Fruit fly (Drosophila melanogaster) whole organism, embryonic: ENCODE measurements around the gene east.
A peak's percentile ranks its signal among the peaks of the same experiment; 100 is the strongest.

Source experiments
- CG1024 ChIP-seq: fragments of 200-800 bp; sonication (Bioruptor generic); IDR thresholded peaks from 2 replicates; pipeline ENCODE4 v1.3.6; 2022; ENCODE audit warnings: missing biosample characterization, missing genetic modification characterization
- CG10366 ChIP-seq: fragments of 200-800 bp; sonication (Bioruptor generic); IDR thresholded peaks from 2 replicates; pipeline ENCODE4 v1.3.6; 2022; ENCODE audit warnings: missing biosample characterization, missing genetic modification characterization
- CG10979 ChIP-seq: fragments of 200-800 bp; sonication (Bioruptor generic); optimal IDR thresholded peaks from 2 replicates; lab custom pipeline; 2018; ENCODE audit warnings: missing biosample characterization, mild to moderate bottlenecking, missing genetic modification characterization, moderate library complexity
- CG11247 ChIP-seq: fragments of 200-800 bp; sonication (Bioruptor generic); IDR thresholded peaks from 2 replicates; pipeline ENCODE4 v1.3.6; 2022; ENCODE audit warnings: missing biosample characterization, missing genetic modification characterization
- CG12236 ChIP-seq: fragments of 200-800 bp; sonication (Bioruptor generic); optimal IDR thresholded peaks from 2 replicates; lab custom pipeline; 2016; ENCODE audit warnings: missing biosample characterization, missing genetic modification characterization
- CG12391 ChIP-seq: fragments of 200-800 bp; sonication (Bioruptor generic); optimal IDR thresholded peaks from 3 replicates; lab custom pipeline; 2018; ENCODE audit warnings: missing biosample characterization, mild to moderate bottlenecking, missing genetic modification characterization, moderate library complexity
- CG12744 ChIP-seq: fragments of 200-800 bp; sonication (Bioruptor generic); optimal IDR thresholded peaks from 2 replicates; lab custom pipeline; 2016; ENCODE audit warnings: missing biosample characterization, missing genetic modification characterization
- CG13287 ChIP-seq: fragments of 200-800 bp; sonication (Bioruptor generic); IDR thresholded peaks from 2 replicates; pipeline ENCODE4 v1.3.6; 2022; ENCODE audit warnings: missing biosample characterization, missing genetic modification characterization; ENCODE audit not compliant: partially characterized antibody
- CG14014 ChIP-seq: fragments of 200-800 bp; sonication (Bioruptor generic); IDR thresholded peaks from 2 replicates; pipeline ENCODE4 v1.3.6; 2022; ENCODE audit warnings: missing biosample characterization, missing genetic modification characterization
- CG14667 ChIP-seq: fragments of 200-800 bp; sonication (Bioruptor generic); IDR thresholded peaks from 2 replicates; pipeline ENCODE4 v1.3.6; 2022; ENCODE audit warnings: missing biosample characterization, missing genetic modification characterization
- CG1529 ChIP-seq: fragments of 200-800 bp; sonication (Bioruptor generic); optimal IDR thresholded peaks from 3 replicates; lab custom pipeline; 2018; ENCODE audit warnings: missing biosample characterization, missing genetic modification characterization
- CG1602 ChIP-seq: fragments of 200-800 bp; sonication (Bioruptor generic); optimal IDR thresholded peaks from 3 replicates; lab custom pipeline; 2016; ENCODE audit warnings: missing biosample characterization, missing genetic modification characterization
- CG17568 ChIP-seq: fragments of 200-800 bp; sonication (Bioruptor generic); optimal IDR thresholded peaks from 2 replicates; lab custom pipeline; 2018; ENCODE audit warnings: missing biosample characterization, mild to moderate bottlenecking, missing genetic modification characterization, moderate library complexity
- CG2678 ChIP-seq: fragments of 200-800 bp; sonication (Bioruptor generic); optimal IDR thresholded peaks from 3 replicates; lab custom pipeline; 2019; ENCODE audit warnings: missing biosample characterization, mild to moderate bottlenecking, missing genetic modification characterization, moderate library complexity
- CG2712 ChIP-seq: fragments of 200-800 bp; optimal IDR thresholded peaks from 3 replicates; lab custom pipeline; 2019; ENCODE audit warnings: missing biosample characterization, mild to moderate bottlenecking, missing genetic modification characterization, moderate library complexity
- CG30020 ChIP-seq: fragments of 200-800 bp; optimal IDR thresholded peaks from 2 replicates; lab custom pipeline; 2019; ENCODE audit warnings: missing biosample characterization, mild to moderate bottlenecking, missing genetic modification characterization, moderate library complexity
- CG31224 ChIP-seq: fragments of 200-800 bp; sonication (Bioruptor generic); IDR thresholded peaks from 2 replicates; pipeline ENCODE4 v1.3.6; 2022; ENCODE audit warnings: missing biosample characterization, missing genetic modification characterization
- CG32532 ChIP-seq: fragments of 200-800 bp; sonication (Bioruptor generic); IDR thresholded peaks from 2 replicates; pipeline ENCODE4 v1.3.6; 2022; ENCODE audit warnings: missing biosample characterization, missing genetic modification characterization
- CG32767 ChIP-seq: fragments of 200-800 bp; sonication (Bioruptor generic); IDR thresholded peaks from 2 replicates; pipeline ENCODE4 v1.3.6; 2022; ENCODE audit warnings: missing biosample characterization, missing genetic modification characterization
- CG32772 ChIP-seq: fragments of 200-800 bp; sonication (Bioruptor generic); IDR thresholded peaks from 2 replicates; pipeline ENCODE4 v1.3.6; 2022; ENCODE audit warnings: missing biosample characterization, missing genetic modification characterization
- CG3407 ChIP-seq: fragments of 200-800 bp; sonication (Bioruptor generic); optimal IDR thresholded peaks from 2 replicates; lab custom pipeline; 2018; ENCODE audit warnings: missing biosample characterization, mild to moderate bottlenecking, missing genetic modification characterization
- CG34422 ChIP-seq: fragments of 200-800 bp; sonication (Bioruptor generic); IDR thresholded peaks from 3 replicates; pipeline ENCODE4 v1.3.6; 2022; ENCODE audit warnings: missing biosample characterization, missing genetic modification characterization
- CG3726 ChIP-seq: fragments of 200-800 bp; sonication (Bioruptor generic); IDR thresholded peaks from 3 replicates; pipeline ENCODE4, ENCODE4 v1.3.6; 2022; ENCODE audit warnings: missing biosample characterization, missing genetic modification characterization
- CG9437 ChIP-seq: fragments of 200-800 bp; sonication (Bioruptor generic); optimal IDR thresholded peaks from 2 replicates; lab custom pipeline; 2018; ENCODE audit warnings: missing biosample characterization, mild to moderate bottlenecking, missing genetic modification characterization
- CTCF ChIP-seq: fragments of 200-800 bp; sonication (Bioruptor generic); optimal IDR thresholded peaks from 2 replicates; lab custom pipeline; 2017; ENCODE audit warnings: missing biosample characterization, mild to moderate bottlenecking, missing genetic modification characterization, moderate library complexity
- Dad ChIP-seq: fragments of 200-800 bp; sonication (Bioruptor generic); optimal IDR thresholded peaks from 3 replicates; lab custom pipeline; 2016; ENCODE audit warnings: missing biosample characterization, missing genetic modification characterization
- Ets65A ChIP-seq: fragments of 200-800 bp; sonication (Bioruptor generic); peaks from one replicate; lab custom pipeline; 2016; ENCODE audit warnings: missing biosample characterization, missing genetic modification characterization
- Gsc ChIP-seq: fragments of 200-800 bp; sonication (Bioruptor generic); IDR thresholded peaks from 2 replicates; pipeline ENCODE4 v1.3.6; 2022; ENCODE audit warnings: missing biosample characterization, missing genetic modification characterization
- H15 ChIP-seq: fragments of 200-800 bp; sonication (Bioruptor generic); IDR thresholded peaks from 3 replicates; pipeline ENCODE4 v1.3.6; 2022; ENCODE audit warnings: missing biosample characterization, missing genetic modification characterization
- Lhr ChIP-seq: fragments of 200-800 bp; sonication (Bioruptor generic); optimal IDR thresholded peaks from 3 replicates; lab custom pipeline; 2017; ENCODE audit warnings: mild to moderate bottlenecking, missing biosample characterization, missing genetic modification reagents, missing genetic modification characterization
- Max ChIP-seq: fragments of 200-800 bp; sonication (Bioruptor generic); optimal IDR thresholded peaks from 2 replicates; lab custom pipeline; 2016; ENCODE audit warnings: missing biosample characterization, mild to moderate bottlenecking, missing genetic modification characterization
- Mes4 ChIP-seq: fragments of 200-800 bp; sonication (Bioruptor generic); optimal IDR thresholded peaks from 2 replicates; lab custom pipeline; 2016; ENCODE audit warnings: missing biosample characterization, missing genetic modification characterization
- Sox102F ChIP-seq: fragments of 200-800 bp; sonication (Bioruptor generic); optimal IDR thresholded peaks from 2 replicates; lab custom pipeline; 2018; ENCODE audit warnings: missing biosample characterization, mild to moderate bottlenecking, missing genetic modification characterization, moderate library complexity
- Trl ChIP-seq, 3 experiments: fragments of >200 bp in 2 of 3; fragments of 200-800 bp in 1 of 3; sonication (Bioruptor generic) in 1 of 3; optimal IDR thresholded peaks; 2 replicates in 1 of 3; 3 replicates in 2 of 3; lab custom pipeline; 2016 to 2017; ENCODE audit warnings: missing biosample characterization in 1 of 3, missing genetic modification characterization in 1 of 3
- Xbp1 ChIP-seq: fragments of 200-800 bp; sonication (Bioruptor generic); optimal IDR thresholded peaks from 3 replicates; lab custom pipeline; 2016; ENCODE audit warnings: missing biosample characterization, mild to moderate bottlenecking, missing genetic modification characterization
- ase ChIP-seq: fragments of 200-800 bp; sonication (Bioruptor generic); IDR thresholded peaks from 3 replicates; pipeline ENCODE4 v1.3.6; 2022; ENCODE audit warnings: missing biosample characterization, missing genetic modification characterization
- bbx ChIP-seq: fragments of 200-800 bp; sonication (Bioruptor generic); IDR thresholded peaks from 2 replicates; pipeline ENCODE4 v1.3.6; 2022; ENCODE audit warnings: missing biosample characterization, missing genetic modification characterization; ENCODE audit not compliant: partially characterized antibody
- cad ChIP-seq: fragments of >200 bp; optimal IDR thresholded peaks from 2 replicates; lab custom pipeline; 2017; ENCODE audit warnings: missing biosample characterization, missing genetic modification characterization
- crc ChIP-seq: fragments of 200-800 bp; sonication (Bioruptor generic); optimal IDR thresholded peaks from 2 replicates; lab custom pipeline; 2016; ENCODE audit warnings: missing biosample characterization, missing genetic modification characterization
- cwo ChIP-seq: fragments of 200-800 bp; sonication (Bioruptor generic); optimal IDR thresholded peaks from 3 replicates; lab custom pipeline; 2017; ENCODE audit warnings: missing biosample characterization, missing genetic modification characterization, mild to moderate bottlenecking, moderate library complexity, missing genetic modification reagents
- dan ChIP-seq: fragments of 200-800 bp; sonication (Bioruptor generic); IDR thresholded peaks from 2 replicates; pipeline ENCODE4 v1.3.6; 2022; ENCODE audit warnings: missing biosample characterization, missing genetic modification characterization
- dmrt11E ChIP-seq: fragments of 200-800 bp; sonication (Bioruptor generic); optimal IDR thresholded peaks from 3 replicates; lab custom pipeline; 2018; ENCODE audit warnings: missing biosample characterization, mild to moderate bottlenecking, missing genetic modification characterization, moderate library complexity
- gsb-n ChIP-seq: fragments of 200-800 bp; sonication (Bioruptor generic); optimal IDR thresholded peaks from 3 replicates; lab custom pipeline; 2018; ENCODE audit warnings: missing biosample characterization, mild to moderate bottlenecking, missing genetic modification characterization
- ken ChIP-seq: fragments of 200-800 bp; sonication (Bioruptor generic); IDR thresholded peaks from 3 replicates; pipeline ENCODE4 v1.3.6; 2022; ENCODE audit warnings: missing biosample characterization, missing genetic modification characterization
- klu ChIP-seq: fragments of 200-800 bp; sonication (Bioruptor generic); IDR thresholded peaks from 2 replicates; pipeline ENCODE4 v1.3.6; 2022; ENCODE audit warnings: missing biosample characterization, missing genetic modification characterization
- nmo ChIP-seq: fragments of 200-800 bp; sonication (Bioruptor generic); optimal IDR thresholded peaks from 2 replicates; lab custom pipeline; 2018; ENCODE audit warnings: missing biosample characterization, mild to moderate bottlenecking, missing genetic modification characterization, moderate library complexity
- scrt ChIP-seq: fragments of 200-800 bp; sonication (Bioruptor generic); optimal IDR thresholded peaks from 2 replicates; lab custom pipeline; 2018; ENCODE audit warnings: missing biosample characterization, mild to moderate bottlenecking, missing genetic modification characterization, moderate library complexity
- sens-2 ChIP-seq: fragments of 200-800 bp; sonication (Bioruptor generic); IDR thresholded peaks from 2 replicates; pipeline ENCODE4 v1.3.6; 2022; ENCODE audit warnings: missing biosample characterization, missing genetic modification characterization
- zfh2 ChIP-seq: fragments of 200-800 bp; sonication (Bioruptor generic); optimal IDR thresholded peaks from 2 replicates; lab custom pipeline; 2016; ENCODE audit warnings: missing biosample characterization, missing genetic modification characterization

east gene

dm6 chrX:2011288-2012120, 844 bp downstream of the east start (continued):
- peak; percentile 76 for TF ChIP-seq CG34422
- TF ChIP-seq Gsc (GFP tag; lab: Robert Waterston, UW), result peak; percentile 46; the same call in 1 of the 2 replicates
- TF ChIP-seq klu, result 0 out of 2 replicates have a peak, but pooled peaks have one; percentile 24
- TF ChIP-seq Max (GFP tag; lab: Kevin White, UChicago), result peak; percentile 30
- peak; percentile 42 for TF ChIP-seq gsb-n (tag; lab: Kevin White, UChicago)
- TF ChIP-seq CG12744, result no peak
- TF ChIP-seq dan (GFP tag; lab: Robert Waterston, UW), result no peak
- TF ChIP-seq ken (GFP tag; lab: Robert Waterston, UW), result peak; percentile 62; the same call in 2 of the 3 replicates
- peak; percentile 15; the same call in 1 of the 2 replicates for TF ChIP-seq CG13287 (GFP tag; lab: Robert Waterston, UW)
- peak; percentile 69 for TF ChIP-seq CG32772
- TF ChIP-seq CTCF (GFP tag; lab: Kevin White, UChicago), result no peak
- TF ChIP-seq CG11247 (GFP tag; lab: Robert Waterston, UW), result peak; percentile 62
- no peak for TF ChIP-seq CG1529 (GFP tag; lab: Kevin White, UChicago)
- no peak for TF ChIP-seq Lhr (GFP tag; lab: Kevin White, UChicago)
- peak; percentile 50; the same call in 1 of the 2 replicates for TF ChIP-seq CG32532 (GFP tag; lab: Robert Waterston, UW)
- no peak for TF ChIP-seq Ets65A (GFP tag; lab: Kevin White, UChicago)
- peak; percentile 50 for TF ChIP-seq CG12391
- peak; percentile 64 for TF ChIP-seq CG2678 (tag; lab: Kevin White, UChicago)
- TF ChIP-seq Xbp1 (GFP tag; lab: Kevin White, UChicago), result peak; percentile 73
- 0 out of 3 replicates have a peak, but pooled peaks have one; percentile 46 for TF ChIP-seq CG3726
- TF ChIP-seq Dad (GFP tag; lab: Kevin White, UChicago), result no peak
- peak; percentile 50 for TF ChIP-seq nmo (GFP tag; lab: Kevin White, UChicago)
- TF ChIP-seq CG32767 (GFP tag; lab: Robert Waterston, UW), result 0 out of 2 replicates have a peak, but pooled peaks have one; percentile 22
- TF ChIP-seq sens-2, result 0 out of 2 replicates have a peak, but pooled peaks have one; percentile 28
- TF ChIP-seq CG10979 (tag; lab: Kevin White, UChicago), result peak; percentile 43
- TF ChIP-seq cwo (GFP tag; lab: Kevin White, UChicago), result peak; percentile 36
- peak; percentile 47; the same call in 1 of the 2 replicates for TF ChIP-seq CG31224 (GFP tag; lab: Robert Waterston, UW)
- peak; percentile 67; the same call in 2 of the 3 replicates for TF ChIP-seq ase (GFP tag; lab: Robert Waterston, UW)
- TF ChIP-seq Mes4 (GFP tag; lab: Kevin White, UChicago), result no peak
- no peak for TF ChIP-seq CG30020 (tag; lab: Kevin White, UChicago)
- peak; percentile 36 for TF ChIP-seq CG3407
- no peak for TF ChIP-seq Sox102F (GFP tag; lab: Kevin White, UChicago)
- TF ChIP-seq H15 (GFP tag; lab: Robert Waterston, UW), result peak; percentile 57; the same call in 1 of the 3 replicates
- TF ChIP-seq CG1602 (GFP tag; lab: Kevin White, UChicago), result peak; percentile 22
- peak; percentile 49 for TF ChIP-seq CG2712 (tag; lab: Kevin White, UChicago)
- TF ChIP-seq CG10366 (GFP tag; lab: Robert Waterston, UW), result peak; percentile 62
- TF ChIP-seq bbx (GFP tag; lab: Robert Waterston, UW), result no peak
- no peak for TF ChIP-seq crc (GFP tag; lab: Kevin White, UChicago)
- peak; percentile 31; the same call in 1 of the 2 replicates for TF ChIP-seq CG14014
- TF ChIP-seq dmrt11E (tag; lab: Kevin White, UChicago), result peak; percentile 14
- peak; percentile 58 for TF ChIP-seq CG14667 (GFP tag; lab: Robert Waterston, UW)
- no peak for TF ChIP-seq Trl (optimal IDR thresholded peaks at IDR 0.05; lab: Kevin White, UChicago)
- no peak for TF ChIP-seq Trl (GFP tag; optimal IDR thresholded peaks at IDR 0.05; lab: Kevin White, UChicago)
- TF ChIP-seq zfh2 (GFP tag; lab: Kevin White, UChicago), result no peak
- TF ChIP-seq CG17568 (GFP tag; lab: Kevin White, UChicago), result no peak
- TF ChIP-seq CG1024 (GFP tag; lab: Robert Waterston, UW), result peak; percentile 46; the same call in 1 of the 2 replicates
- TF ChIP-seq cad, result no peak
- TF ChIP-seq scrt, result peak; percentile 54
- TF ChIP-seq CG9437, result peak; percentile 62
- TF ChIP-seq CG12236 (GFP tag; lab: Kevin White, UChicago), result no peak
